Fruit fly (Drosophila melanogaster) whole organism, wandering third instar larva: Measurements from ENCODE around the gene Fbw5.

Source experiments
- Hnf4 ChIP-seq: fragments of 200-800 bp; sonication (Bioruptor generic); optimal IDR thresholded peaks from 2 replicates; lab custom pipeline; 2016; ENCODE audit warnings: missing biosample characterization, mild to moderate bottlenecking, missing genetic modification characterization
- Mio ChIP-seq: sonication (Bioruptor generic); optimal IDR thresholded peaks from 2 replicates; lab custom pipeline; 2016; ENCODE audit warnings: missing biosample characterization, missing genetic modification characterization
- OdsH ChIP-seq: fragments of 200-800 bp; sonication (Bioruptor generic); optimal IDR thresholded peaks from 2 replicates; lab custom pipeline; 2016; ENCODE audit warnings: missing biosample characterization, mild to moderate bottlenecking, missing genetic modification characterization
- br ChIP-seq: fragments of 200-800 bp; sonication (Bioruptor generic); optimal IDR thresholded peaks from 2 replicates; lab custom pipeline; 2016; ENCODE audit warnings: missing biosample characterization, missing genetic modification characterization
- brk ChIP-seq: fragments of 200-800 bp; sonication (Bioruptor generic); optimal IDR thresholded peaks from 2 replicates; lab custom pipeline; 2016; ENCODE audit warnings: missing biosample characterization, mild to moderate bottlenecking, missing genetic modification characterization
- dmrt93B ChIP-seq: fragments of 200-800 bp; sonication (Bioruptor generic); optimal IDR thresholded peaks from 2 replicates; lab custom pipeline; 2018; ENCODE audit warnings: missing biosample characterization, mild to moderate bottlenecking, missing genetic modification characterization
- fru ChIP-seq: fragments of 200-800 bp; sonication (Bioruptor generic); optimal IDR thresholded peaks from 3 replicates; lab custom pipeline; 2016; ENCODE audit warnings: missing biosample characterization, mild to moderate bottlenecking, missing genetic modification characterization
- h ChIP-seq: fragments of 200-800 bp; sonication (Bioruptor generic); optimal IDR thresholded peaks from 3 replicates; lab custom pipeline; 2016; ENCODE audit warnings: missing biosample characterization, mild to moderate bottlenecking, missing genetic modification characterization
- rgr ChIP-seq: fragments of 200-800 bp; sonication (Bioruptor generic); optimal IDR thresholded peaks from 3 replicates; lab custom pipeline; 2016; ENCODE audit warnings: missing biosample characterization, mild to moderate bottlenecking, missing genetic modification characterization
- sv ChIP-seq: fragments of 200-800 bp; sonication (Bioruptor generic); optimal IDR thresholded peaks from 3 replicates; lab custom pipeline; 2016; ENCODE audit warnings: missing biosample characterization, missing genetic modification characterization

DNA sequence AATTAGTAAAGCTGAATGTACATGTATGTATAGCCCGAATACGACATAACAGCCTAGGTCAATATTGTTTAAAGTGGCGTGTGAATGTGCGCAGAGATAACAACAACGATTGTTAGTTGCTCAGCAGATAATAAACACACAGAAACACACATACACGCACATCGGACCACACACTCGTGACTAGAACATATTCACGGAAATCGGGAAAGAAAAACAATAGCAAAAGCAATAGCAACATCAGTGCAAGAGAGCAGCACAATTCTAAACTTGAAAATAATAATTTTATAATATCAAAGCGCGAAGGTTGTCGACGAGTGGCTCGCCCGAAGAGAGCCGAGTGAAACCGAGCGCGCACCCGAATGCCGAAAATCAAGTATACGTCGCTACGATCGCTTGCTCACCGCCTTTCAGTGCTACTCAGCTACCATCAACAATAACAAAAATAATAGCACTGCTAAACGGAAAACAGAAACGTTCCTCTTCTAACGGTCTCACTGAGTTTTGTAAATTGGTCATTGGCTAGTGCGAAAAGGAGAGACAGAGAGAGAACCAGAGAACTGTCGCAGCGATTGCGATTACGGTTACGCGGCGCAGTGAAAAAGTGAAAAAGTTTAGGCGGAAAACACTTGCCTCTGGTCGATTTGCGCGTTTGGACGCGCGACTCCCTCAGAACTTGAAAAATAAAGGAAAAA, 17.3 kb upstream of the Fbw5 start:
- TF ChIP-seq OdsH (GFP tag; lab: Kevin White, UChicago) (peak; percentile 29), dmrt93B (GFP tag; lab: Kevin White, UChicago) (no peak), br (GFP tag; lab: Kevin White, UChicago) (peak; percentile 57), brk (GFP tag; lab: Kevin White, UChicago) (peak; percentile 2), Mio (GFP tag; lab: Kevin White, UChicago) (no peak), sv (GFP tag; lab: Kevin White, UChicago) (no peak), Hnf4 (GFP tag; lab: Kevin White, UChicago) (peak; percentile 15), h (GFP tag; lab: Kevin White, UChicago) (peak; percentile 42), rgr (GFP tag; lab: Kevin White, UChicago) (peak; percentile 27), fru (GFP tag; lab: Kevin White, UChicago) (no peak)
